Worm (Caenorhabditis elegans) whole organism, mixed stage, embryonic: ENCODE measurements around the gene str-68.

Source experiments
- M03D4.4 ChIP-seq: sonication (generic microtip); optimal IDR thresholded peaks from 2 replicates; lab custom pipeline; 2017; ENCODE audit warnings: mild to moderate bottlenecking, missing genetic modification characterization, missing compliant biosample characterization
- bed-3 ChIP-seq: fragments of 200-800 bp; sonication (Bioruptor generic); optimal IDR thresholded peaks from 3 replicates; lab custom pipeline; 2018; ENCODE audit warnings: mild to moderate bottlenecking, missing genetic modification characterization, moderate library complexity, missing compliant biosample characterization
- blmp-1 ChIP-seq: fragments of 150-350 bp; optimal IDR thresholded peaks from 2 replicates; lab custom pipeline; 2014; ENCODE audit warnings: missing biosample characterization, missing genetic modification characterization
- ceh-39 ChIP-seq: fragments of 150-350 bp; optimal IDR thresholded peaks from 2 replicates; lab custom pipeline; 2014; ENCODE audit warnings: missing biosample characterization, missing genetic modification characterization
- ceh-43 ChIP-seq: fragments of 200-800 bp; sonication (Bioruptor generic); optimal IDR thresholded peaks from 2 replicates; lab custom pipeline; 2018; ENCODE audit warnings: mild to moderate bottlenecking, missing genetic modification characterization, moderate library complexity, missing compliant biosample characterization
- ceh-83 ChIP-seq: fragments of 200-800 bp; sonication (Bioruptor generic); optimal IDR thresholded peaks from 2 replicates; lab custom pipeline; 2018; ENCODE audit warnings: mild to moderate bottlenecking, missing genetic modification characterization, missing compliant biosample characterization
- ces-1 ChIP-seq: fragments of 150-350 bp; optimal IDR thresholded peaks from 2 replicates; lab custom pipeline; 2014; ENCODE audit warnings: missing biosample characterization, missing genetic modification reagents, missing genetic modification characterization
- cnd-1 ChIP-seq: fragments of 200-800 bp; sonication (Bioruptor generic); optimal IDR thresholded peaks from 2 replicates; lab custom pipeline; 2018; ENCODE audit warnings: mild to moderate bottlenecking, missing genetic modification characterization, missing compliant biosample characterization
- drap-1 ChIP-seq: fragments of 200-800 bp; sonication (Bioruptor generic); optimal IDR thresholded peaks from 3 replicates; lab custom pipeline; 2018; ENCODE audit warnings: mild to moderate bottlenecking, missing genetic modification characterization, missing compliant biosample characterization
- elt-1 ChIP-seq: sonication (generic microtip); optimal IDR thresholded peaks from 2 replicates; lab custom pipeline; 2017; ENCODE audit warnings: missing genetic modification characterization, mild to moderate bottlenecking, missing compliant biosample characterization, antibody characterized with exemption, moderate library complexity, borderline replicate concordance; ENCODE audit not compliant: insufficient read depth
- elt-3 ChIP-seq: fragments of 150-350 bp; optimal IDR thresholded peaks from 2 replicates; lab custom pipeline; 2014; ENCODE audit warnings: missing biosample characterization, missing genetic modification characterization
- flh-1 ChIP-seq: fragments of 200-800 bp; sonication (Bioruptor generic); optimal IDR thresholded peaks from 2 replicates; lab custom pipeline; 2018; ENCODE audit warnings: mild to moderate bottlenecking, missing genetic modification characterization, moderate library complexity, missing compliant biosample characterization
- ham-2 ChIP-seq: fragments of 200-800 bp; sonication (Bioruptor generic); optimal IDR thresholded peaks from 2 replicates; lab custom pipeline; 2018; ENCODE audit warnings: mild to moderate bottlenecking, missing genetic modification characterization, missing compliant biosample characterization
- hlh-1 ChIP-seq: fragments of 150-350 bp; optimal IDR thresholded peaks from 2 replicates; lab custom pipeline; 2014; ENCODE audit warnings: missing biosample characterization, missing genetic modification reagents, missing genetic modification characterization
- lin-13 ChIP-seq: fragments of 150-350 bp; optimal IDR thresholded peaks from 2 replicates; lab custom pipeline; 2014; ENCODE audit warnings: missing biosample characterization, missing genetic modification characterization
- lin-32 ChIP-seq: fragments of 200-800 bp; sonication (Bioruptor generic); optimal IDR thresholded peaks from 2 replicates; lab custom pipeline; 2018; ENCODE audit warnings: mild to moderate bottlenecking, missing genetic modification characterization, missing compliant biosample characterization
- lsy-2 ChIP-seq: fragments of 150-350 bp; optimal IDR thresholded peaks from 2 replicates; lab custom pipeline; 2014; ENCODE audit warnings: missing biosample characterization, missing genetic modification characterization
- mab-5 ChIP-seq: fragments of 150-350 bp; optimal IDR thresholded peaks from 2 replicates; lab custom pipeline; 2014; ENCODE audit warnings: missing biosample characterization, missing genetic modification characterization
- mep-1 ChIP-seq: fragments of 150-350 bp; optimal IDR thresholded peaks from 2 replicates; lab custom pipeline; 2017; ENCODE audit warnings: missing biosample characterization, missing genetic modification reagents, missing genetic modification characterization, inconsistent platforms
- mls-2 ChIP-seq: sonication (generic microtip); optimal IDR thresholded peaks from 2 replicates; lab custom pipeline; 2016; ENCODE audit warnings: mild to moderate bottlenecking, missing genetic modification characterization, moderate library complexity, missing compliant biosample characterization
- nhr-12 ChIP-seq: fragments of 150-350 bp; optimal IDR thresholded peaks from 2 replicates; lab custom pipeline; 2014; ENCODE audit warnings: missing biosample characterization, missing genetic modification characterization
- nhr-2 ChIP-seq: fragments of 150-350 bp; optimal IDR thresholded peaks from 2 replicates; lab custom pipeline; 2014; ENCODE audit warnings: missing biosample characterization, missing genetic modification characterization
- nhr-237 ChIP-seq: fragments of 150-350 bp; optimal IDR thresholded peaks from 2 replicates; lab custom pipeline; 2014; ENCODE audit warnings: missing biosample characterization, missing genetic modification characterization
- nhr-28 ChIP-seq: fragments of 150-350 bp; optimal IDR thresholded peaks from 2 replicates; lab custom pipeline; 2014; ENCODE audit warnings: missing biosample characterization, missing genetic modification characterization
- nhr-76 ChIP-seq: sonication (generic microtip); optimal IDR thresholded peaks from 2 replicates; lab custom pipeline; 2017; ENCODE audit warnings: missing biosample characterization, missing genetic modification characterization
- pha-4 ChIP-seq: fragments of 150-350 bp; optimal IDR thresholded peaks from 2 replicates; lab custom pipeline; 2018; ENCODE audit warnings: missing biosample characterization, missing genetic modification reagents, missing genetic modification characterization
- sem-2 ChIP-seq: fragments of 200-800 bp; sonication (Bioruptor generic); optimal IDR thresholded peaks from 2 replicates; lab custom pipeline; 2018; ENCODE audit warnings: mild to moderate bottlenecking, missing genetic modification characterization, missing compliant biosample characterization
- sptf-1 ChIP-seq: sonication (generic microtip); optimal IDR thresholded peaks from 2 replicates; lab custom pipeline; 2017; ENCODE audit warnings: mild to moderate bottlenecking, missing genetic modification characterization, moderate library complexity, missing compliant biosample characterization
- tbx-8 ChIP-seq: fragments of 200-800 bp; sonication (Bioruptor generic); optimal IDR thresholded peaks from 2 replicates; lab custom pipeline; 2018; ENCODE audit warnings: mild to moderate bottlenecking, missing genetic modification characterization, moderate library complexity, missing compliant biosample characterization
- unc-39 ChIP-seq: fragments of 150-350 bp; optimal IDR thresholded peaks from 2 replicates; lab custom pipeline; 2014; ENCODE audit warnings: missing biosample characterization, missing genetic modification characterization
- unc-62 ChIP-seq: fragments of 150-350 bp; optimal IDR thresholded peaks from 2 replicates; lab custom pipeline; 2014; ENCODE audit warnings: missing biosample characterization, missing genetic modification reagents, missing genetic modification characterization
- zip-8 ChIP-seq: fragments of 150-350 bp; optimal IDR thresholded peaks from 2 replicates; lab custom pipeline; 2014; ENCODE audit warnings: missing biosample characterization, missing genetic modification characterization
- ztf-11 ChIP-seq: fragments of 150-350 bp; optimal IDR thresholded peaks from 2 replicates; lab custom pipeline; 2014; ENCODE audit warnings: missing biosample characterization, missing genetic modification characterization

Gene str-68

DNA sequence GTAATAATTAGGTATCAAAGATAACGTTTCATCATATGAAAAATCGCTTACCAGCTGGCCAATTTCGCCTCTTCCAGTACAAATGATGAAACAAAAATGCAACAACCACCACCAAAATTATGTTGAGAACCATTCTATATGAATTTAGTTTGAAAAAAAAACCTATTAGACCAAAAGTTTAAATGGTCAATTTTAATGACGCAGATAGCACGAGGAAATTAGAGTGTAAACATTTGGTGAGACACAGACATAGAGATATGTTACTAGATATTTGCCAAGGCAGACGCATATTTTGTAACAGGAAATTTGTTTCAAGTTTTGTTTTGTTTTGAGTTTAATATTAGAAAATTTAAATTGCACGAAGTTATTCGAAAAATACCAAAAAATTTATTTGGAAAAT lies 13.0 kb downstream of the str-68 start, which contains the start of gene cyp-33C9:
Gene cyp-33C9 (minus strand): TSS at position 211 of the 400 bp plus-strand sequence.
- no peak for TF ChIP-seq elt-1 (tag; lab: Kevin White, UChicago)
- no peak for TF ChIP-seq ces-1 (GFP tag; lab: Kevin White, UChicago)
- TF ChIP-seq nhr-28: no peak
- no peak for TF ChIP-seq mab-5
- no peak for TF ChIP-seq lsy-2 (tag; lab: Kevin White, UChicago)
- no peak for TF ChIP-seq blmp-1 (tag; lab: Kevin White, UChicago)
- no peak for TF ChIP-seq zip-8 (tag; lab: Kevin White, UChicago)
- no peak for TF ChIP-seq M03D4.4 (tag; lab: Kevin White, UChicago)
- no peak for TF ChIP-seq ham-2 (GFP tag; lab: Kevin White, UChicago)
- no peak for TF ChIP-seq lin-32 (GFP tag; lab: Kevin White, UChicago)
- TF ChIP-seq tbx-8 (GFP tag; lab: Kevin White, UChicago): no peak
- TF ChIP-seq pha-4 (tag; lab: Kevin White, UChicago): no peak

DNA sequence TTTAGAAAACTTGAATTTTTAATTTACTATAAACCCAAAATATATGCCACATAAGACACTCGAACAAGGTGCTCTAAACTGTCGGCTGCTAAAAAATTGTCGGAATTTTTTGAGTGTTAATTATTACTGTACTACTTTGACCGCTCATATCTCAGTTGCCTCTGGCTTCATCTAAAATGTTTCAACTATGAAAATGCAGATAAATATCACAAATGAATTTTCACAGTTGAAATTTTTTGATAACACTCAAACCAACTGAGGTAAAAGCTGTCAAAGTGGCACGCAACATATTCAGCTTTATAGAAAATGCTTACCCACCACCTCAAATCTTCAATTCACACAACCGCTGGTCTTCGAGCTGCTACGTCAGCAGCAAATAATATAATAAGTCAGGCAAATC lies 18.6 kb downstream of the str-68 start, which contains the start of gene acs-21:
Gene acs-21 (plus strand): TSS at position 301 of the 400 bp plus-strand sequence.
- TF ChIP-seq zip-8 (tag; lab: Kevin White, UChicago) (no peak), mep-1 (tag; lab: Kevin White, UChicago) (no peak), ceh-83 (GFP tag; lab: Kevin White, UChicago) (no peak), bed-3 (no peak), lsy-2 (tag; lab: Kevin White, UChicago) (no peak), tbx-8 (GFP tag; lab: Kevin White, UChicago) (no peak), nhr-28 (no peak), blmp-1 (tag; lab: Kevin White, UChicago) (no peak), ceh-43 (GFP tag; lab: Kevin White, UChicago) (no peak), unc-39 (tag; lab: Kevin White, UChicago) (no peak), nhr-76 (tag; lab: Kevin White, UChicago) (no peak), flh-1 (no peak), unc-62 (GFP tag; lab: Kevin White, UChicago) (no peak), nhr-12 (tag; lab: Kevin White, UChicago) (no peak), elt-1 (tag; lab: Kevin White, UChicago) (no peak), ces-1 (GFP tag; lab: Kevin White, UChicago) (no peak)

DNA sequence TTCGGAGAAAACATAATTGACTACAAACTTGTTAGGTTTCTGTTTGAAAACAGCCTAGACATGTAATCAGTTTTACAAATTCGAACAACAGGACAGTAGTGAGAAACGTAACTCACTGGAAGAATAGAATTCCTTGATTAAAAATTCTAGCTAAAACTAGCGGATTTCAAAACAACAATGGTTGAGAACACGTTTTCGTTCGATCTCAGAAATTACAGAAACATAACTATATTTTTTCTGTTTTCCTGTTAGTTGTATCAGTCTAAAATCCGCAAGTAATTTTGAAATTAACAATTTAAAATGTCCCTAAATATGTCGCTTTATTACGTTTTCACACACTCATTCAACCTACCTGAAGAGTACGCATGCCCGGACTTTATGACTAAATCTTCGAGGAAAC lies 21.1 kb downstream of the str-68 start, which contains the start of gene srt-8:
Gene srt-8 (plus strand): TSS at position 301 of the 400 bp plus-strand sequence.
- TF ChIP-seq ceh-39 (tag; lab: Kevin White, UChicago): no peak
- no peak for TF ChIP-seq ceh-83 (GFP tag; lab: Kevin White, UChicago)
- TF ChIP-seq lsy-2 (tag; lab: Kevin White, UChicago): no peak
- no peak for TF ChIP-seq sem-2
- no peak for TF ChIP-seq mls-2 (tag; lab: Kevin White, UChicago)
- no peak for TF ChIP-seq elt-3 (tag; lab: Kevin White, UChicago)
- TF ChIP-seq ceh-43 (GFP tag; lab: Kevin White, UChicago): no peak
- no peak for TF ChIP-seq mab-5
- TF ChIP-seq ces-1 (GFP tag; lab: Kevin White, UChicago): no peak

DNA sequence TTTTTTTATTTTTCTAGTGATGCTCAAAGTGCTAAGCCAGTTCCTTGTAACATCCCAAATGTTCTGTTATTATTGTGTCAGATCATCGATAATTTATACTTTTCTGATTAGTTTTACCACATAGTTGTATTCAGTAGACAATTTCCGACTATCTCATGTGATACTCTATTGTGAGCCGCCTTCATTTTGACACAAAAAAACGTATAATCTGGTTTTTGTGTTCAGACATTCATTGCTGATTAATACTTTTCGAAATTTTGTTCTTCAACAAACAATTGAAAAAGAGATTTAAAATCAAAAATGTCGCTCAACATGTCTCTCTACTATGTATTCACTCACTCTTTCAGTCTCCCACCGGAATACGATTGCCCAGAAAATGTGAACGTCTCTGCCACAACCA lies 25.9 kb downstream of the str-68 start, which contains the start of gene srt-7:
Gene srt-7 (plus strand): TSS at position 301 of the 400 bp plus-strand sequence.
- TF ChIP-seq ham-2 (GFP tag; lab: Kevin White, UChicago): no peak
- TF ChIP-seq pha-4 (tag; lab: Kevin White, UChicago): no peak
- no peak for TF ChIP-seq nhr-237 (tag; lab: Kevin White, UChicago)
- TF ChIP-seq ztf-11 (tag; lab: Kevin White, UChicago): no peak
- TF ChIP-seq bed-3: no peak
- TF ChIP-seq unc-39 (tag; lab: Kevin White, UChicago): no peak
- no peak for TF ChIP-seq lin-13
- no peak for TF ChIP-seq sptf-1 (tag; lab: Kevin White, UChicago)
- no peak for TF ChIP-seq ceh-83 (GFP tag; lab: Kevin White, UChicago)
- TF ChIP-seq nhr-2 (tag; lab: Kevin White, UChicago): no peak
- TF ChIP-seq nhr-12 (tag; lab: Kevin White, UChicago): no peak
- no peak for TF ChIP-seq ces-1 (GFP tag; lab: Kevin White, UChicago)
- TF ChIP-seq cnd-1 (tag; lab: Kevin White, UChicago): no peak
- no peak for TF ChIP-seq elt-1 (tag; lab: Kevin White, UChicago)
- no peak for TF ChIP-seq lin-32 (GFP tag; lab: Kevin White, UChicago)
- TF ChIP-seq flh-1: no peak
- TF ChIP-seq drap-1 (GFP tag; lab: Kevin White, UChicago): no peak
- TF ChIP-seq hlh-1 (tag; lab: Kevin White, UChicago): no peak
